Worm (Caenorhabditis elegans): ENCODE measurements around the gene nhr-168.

The nhr-168 gene

ce11 chrV:13373643-13374042 lies 40.0 kb upstream of the nhr-168 start (continued):
- TF ChIP-seq T26A8.4 (GFP tag; IDR thresholded peaks at IDR 0.05) (no peak), nhr-102 (tag; optimal IDR thresholded peaks at IDR 0.05) (peak; percentile 50), php-3 (GFP tag; IDR thresholded peaks at IDR 0.05) (peak; percentile 69), aha-1 (tag) (no peak), egl-43 (GFP tag; IDR thresholded peaks at IDR 0.05) (no peak), F49E8.2 (tag; optimal IDR thresholded peaks at IDR 0.05; ENCODE audit: borderline replicate concordance) (no peak), duxl-1 (tag; optimal IDR thresholded peaks at IDR 0.05; ENCODE audit: poor library complexity) (no peak), ztf-7 (tag; optimal IDR thresholded peaks at IDR 0.05) (no peak), nhr-77 (tag; optimal IDR thresholded peaks at IDR 0.05) (peak; percentile 70), sdz-12 (GFP tag; optimal IDR thresholded peaks at IDR 0.05) (no peak), ceh-62 (tag; optimal IDR thresholded peaks at IDR 0.05) (no peak), ces-1 (GFP tag; optimal IDR thresholded peaks at IDR 0.05) (no peak), zfp-2 (tag; optimal IDR thresholded peaks at IDR 0.05) (no peak), spr-1 (tag; optimal IDR thresholded peaks at IDR 0.05) (no peak), daf-19 (GFP tag; conservative IDR thresholded peaks at IDR 0.05) (no peak), nhr-111 (GFP tag; optimal IDR thresholded peaks at IDR 0.05) (no peak), hlh-30 (tag; optimal IDR thresholded peaks at IDR 0.05; ENCODE audit: insufficient read depth) (peak; percentile 74), ceh-44 (GFP tag; IDR thresholded peaks at IDR 0.05) (no peak), dmd-6 (GFP tag; IDR thresholded peaks at IDR 0.05) (peak; percentile 81), unc-62 (GFP tag; optimal IDR thresholded peaks at IDR 0.05 in 1 of 2) (no peak), unc-62 (tag; optimal IDR thresholded peaks at IDR 0.05) (no peak), mxl-2 (GFP tag; conservative IDR thresholded peaks at IDR 0.05) (no peak), gei-8 (GFP tag; optimal IDR thresholded peaks at IDR 0.05) (no peak), lin-1 (GFP tag; IDR thresholded peaks at IDR 0.05) (peak; percentile 76; the same call in 1 of the 2 replicates), Y5F2A.4 (GFP tag; optimal IDR thresholded peaks at IDR 0.05) (no peak)

ce11 chrV:13372821-13373220 lies 39.1 kb upstream of the nhr-168 start:
- TF ChIP-seq nhr-41 (GFP tag; IDR thresholded peaks at IDR 0.05) (peak; percentile 42; the same call in 1 of the 2 replicates), dmd-6 (GFP tag; IDR thresholded peaks at IDR 0.05) (peak; percentile 78), aha-1 (tag) (peak; percentile 44), hlh-11 (tag; optimal IDR thresholded peaks at IDR 0.05) (peak; percentile 69), hlh-30 (tag; optimal IDR thresholded peaks at IDR 0.05; ENCODE audit: insufficient read depth) (peak; percentile 29), F44E2.7 (GFP tag; IDR thresholded peaks at IDR 0.05) (no peak), pha-4 (GFP tag; IDR thresholded peaks at IDR 0.05) (peak; percentile 24; the same call in 1 of the 2 replicates), pha-4 (tag; optimal IDR thresholded peaks at IDR 0.05) (no peak), nhr-28 (tag; optimal IDR thresholded peaks at IDR 0.05) (peak; percentile 82), saeg-2 (GFP tag; IDR thresholded peaks at IDR 0.05) (no peak), nhr-102 (tag; optimal IDR thresholded peaks at IDR 0.05) (peak; percentile 14), nhr-11 (tag; optimal IDR thresholded peaks at IDR 0.05) (no peak), pqm-1 (tag; optimal IDR thresholded peaks at IDR 0.05) (peak; percentile 92), lin-1 (GFP tag; IDR thresholded peaks at IDR 0.05) (peak; percentile 65; the same call in 1 of the 2 replicates), nhr-77 (tag; optimal IDR thresholded peaks at IDR 0.05) (peak; percentile 75), zfp-3 (GFP tag; conservative IDR thresholded peaks at IDR 0.05) (no peak), lin-15B (tag; optimal IDR thresholded peaks at IDR 0.05) (no peak), php-3 (GFP tag; IDR thresholded peaks at IDR 0.05) (peak; percentile 39; the same call in 1 of the 2 replicates), nhr-48 (tag; optimal IDR thresholded peaks at IDR 0.05) (peak; percentile 7), ceh-20 (GFP tag; IDR thresholded peaks at IDR 0.05) (no peak), nhr-6 (tag; optimal IDR thresholded peaks at IDR 0.05) (peak; percentile 58), daf-16 (GFP tag; optimal IDR thresholded peaks at IDR 0.05) (no peak), daf-16 (tag; optimal IDR thresholded peaks at IDR 0.05) (peak; percentile 91), dve-1 (tag; optimal IDR thresholded peaks at IDR 0.05; ENCODE audit: insufficient read depth) (peak; percentile 64), jun-1 (tag; optimal IDR thresholded peaks at IDR 0.05) (no peak), mdl-1 (tag; optimal IDR thresholded peaks at IDR 0.05) (peak in 1 of 2 experiments; percentile 49)
